Fruit fly (Drosophila melanogaster) whole organism, embryonic: ENCODE data around the gene CG17028.

ENCODE experiments used
- ATbp ChIP-seq: fragments of 200-800 bp; sonication (Bioruptor generic); optimal IDR thresholded peaks from 2 replicates; lab custom pipeline; 2017; ENCODE audit warnings: missing biosample characterization, mild to moderate bottlenecking, missing genetic modification characterization, missing genetic modification reagents
- Ada2b ChIP-seq: fragments of 200-800 bp; sonication (Bioruptor generic); IDR thresholded peaks from 2 replicates; pipeline ENCODE4 v1.3.6; 2022; ENCODE audit warnings: missing biosample characterization, missing genetic modification characterization
- CG10267 ChIP-seq: fragments of 200-800 bp; sonication (Bioruptor generic); optimal IDR thresholded peaks from 2 replicates; lab custom pipeline; 2018; ENCODE audit warnings: missing biosample characterization, mild to moderate bottlenecking, missing genetic modification characterization, moderate library complexity
- CG10979 ChIP-seq: fragments of 200-800 bp; sonication (Bioruptor generic); optimal IDR thresholded peaks from 2 replicates; lab custom pipeline; 2018; ENCODE audit warnings: missing biosample characterization, mild to moderate bottlenecking, missing genetic modification characterization, moderate library complexity
- CG12659 ChIP-seq: fragments of 200-800 bp; sonication (Bioruptor generic); optimal IDR thresholded peaks from 3 replicates; lab custom pipeline; 2017; ENCODE audit warnings: mild to moderate bottlenecking, missing biosample characterization, missing genetic modification reagents, missing genetic modification characterization
- CG12769 ChIP-seq: fragments of 200-800 bp; sonication (Bioruptor generic); optimal IDR thresholded peaks from 2 replicates; lab custom pipeline; 2019; ENCODE audit warnings: missing biosample characterization, mild to moderate bottlenecking, missing genetic modification characterization, moderate library complexity
- CG13894 ChIP-seq: fragments of 200-800 bp; sonication (Bioruptor generic); optimal IDR thresholded peaks from 3 replicates; lab custom pipeline; 2018; ENCODE audit warnings: missing biosample characterization, mild to moderate bottlenecking, missing genetic modification characterization, moderate library complexity
- CG15011 ChIP-seq: fragments of 200-800 bp; sonication (Bioruptor generic); optimal IDR thresholded peaks from 3 replicates; lab custom pipeline; 2018; ENCODE audit warnings: missing biosample characterization, mild to moderate bottlenecking, missing genetic modification characterization
- CG1529 ChIP-seq: fragments of 200-800 bp; sonication (Bioruptor generic); optimal IDR thresholded peaks from 3 replicates; lab custom pipeline; 2018; ENCODE audit warnings: missing biosample characterization, missing genetic modification characterization
- CG15479 ChIP-seq: fragments of 200-800 bp; sonication (Bioruptor generic); optimal IDR thresholded peaks from 3 replicates; lab custom pipeline; 2019; ENCODE audit warnings: missing biosample characterization, mild to moderate bottlenecking, missing genetic modification characterization, moderate library complexity
- CG15696 ChIP-seq: fragments of 200-800 bp; sonication (Bioruptor generic); optimal IDR thresholded peaks from 2 replicates; lab custom pipeline; 2019; ENCODE audit warnings: missing biosample characterization, mild to moderate bottlenecking, missing genetic modification characterization, moderate library complexity
- CG1647 ChIP-seq: fragments of 200-800 bp; sonication (Bioruptor generic); optimal IDR thresholded peaks from 3 replicates; lab custom pipeline; 2016; ENCODE audit warnings: missing biosample characterization, missing genetic modification characterization
- CG17829 ChIP-seq: fragments of 200-800 bp; optimal IDR thresholded peaks from 2 replicates; lab custom pipeline; 2019; ENCODE audit warnings: missing biosample characterization, mild to moderate bottlenecking, missing genetic modification characterization, moderate library complexity
- CG18599 ChIP-seq: fragments of 200-800 bp; sonication (Bioruptor generic); optimal IDR thresholded peaks from 3 replicates; lab custom pipeline; 2017; ENCODE audit warnings: missing biosample characterization, missing genetic modification characterization, mild to moderate bottlenecking, moderate library complexity, missing genetic modification reagents
- CG4707 ChIP-seq: fragments of 200-800 bp; sonication (Bioruptor generic); optimal IDR thresholded peaks from 2 replicates; lab custom pipeline; 2018; ENCODE audit warnings: missing biosample characterization, mild to moderate bottlenecking, missing genetic modification characterization, moderate library complexity
- CG6175 ChIP-seq: fragments of 200-800 bp; sonication (Bioruptor generic); IDR thresholded peaks from 3 replicates; pipeline ENCODE4 v1.3.6; 2022; ENCODE audit warnings: missing biosample characterization, missing genetic modification characterization
- CG7963 ChIP-seq: fragments of 200-800 bp; sonication (Bioruptor generic); IDR thresholded peaks from 3 replicates; pipeline ENCODE4 v1.3.6; 2022; ENCODE audit warnings: missing biosample characterization, missing genetic modification characterization; ENCODE audit not compliant: partially characterized antibody
- CG8089 ChIP-seq: fragments of 200-800 bp; sonication (Bioruptor generic); optimal IDR thresholded peaks from 3 replicates; lab custom pipeline; 2016; ENCODE audit warnings: missing biosample characterization, missing genetic modification characterization
- CG8281 ChIP-seq: fragments of 200-800 bp; sonication (Bioruptor generic); optimal IDR thresholded peaks from 2 replicates; lab custom pipeline; 2018; ENCODE audit warnings: missing biosample characterization, mild to moderate bottlenecking, missing genetic modification characterization, moderate library complexity
- CoRest ChIP-seq: fragments of 200-800 bp; sonication (Bioruptor generic); optimal IDR thresholded peaks from 3 replicates; lab custom pipeline; 2018; ENCODE audit warnings: missing biosample characterization, mild to moderate bottlenecking, missing genetic modification characterization, moderate library complexity
- D19B ChIP-seq: fragments of 200-800 bp; sonication (Bioruptor generic); optimal IDR thresholded peaks from 2 replicates; lab custom pipeline; 2017; ENCODE audit warnings: missing biosample characterization, mild to moderate bottlenecking, missing genetic modification characterization
- Dfd ChIP-seq, 2 experiments: fragments of >200 bp; optimal IDR thresholded peaks; 2 replicates each; lab custom pipeline; 2017; ENCODE audit warnings: missing biosample characterization in 2 of 2, missing genetic modification characterization in 2 of 2
- ERR ChIP-seq: fragments of 200-800 bp; sonication (Bioruptor generic); optimal IDR thresholded peaks from 2 replicates; lab custom pipeline; 2016; ENCODE audit warnings: missing biosample characterization, missing genetic modification characterization
- Fer3 ChIP-seq: fragments of 200-800 bp; sonication (Bioruptor generic); optimal IDR thresholded peaks from 2 replicates; lab custom pipeline; 2018; ENCODE audit warnings: missing biosample characterization, mild to moderate bottlenecking, missing genetic modification characterization, moderate library complexity
- Hand ChIP-seq: fragments of 200-800 bp; sonication (Bioruptor generic); optimal IDR thresholded peaks from 2 replicates; lab custom pipeline; 2017; ENCODE audit warnings: mild to moderate bottlenecking, missing biosample characterization, missing genetic modification reagents, missing genetic modification characterization
- Hr3 ChIP-seq: fragments of 200-800 bp; sonication (Bioruptor generic); optimal IDR thresholded peaks from 3 replicates; lab custom pipeline; 2016; ENCODE audit warnings: missing biosample characterization, missing genetic modification characterization
- Hr78 ChIP-seq, 2 experiments: fragments of 200-800 bp in 1 of 2; fragments of >200 bp in 1 of 2; sonication (Bioruptor generic) in 1 of 2; optimal IDR thresholded peaks; 2 replicates each; lab custom pipeline; 2017 to 2019; ENCODE audit warnings: missing biosample characterization in 2 of 2, missing genetic modification characterization in 2 of 2, mild to moderate bottlenecking in 1 of 2, moderate library complexity in 1 of 2
- Nf-YC ChIP-seq: fragments of 200-800 bp; optimal IDR thresholded peaks from 3 replicates; lab custom pipeline; 2019; ENCODE audit warnings: missing biosample characterization, mild to moderate bottlenecking, missing genetic modification characterization, moderate library complexity
- Stat92E ChIP-seq, 3 experiments: fragments of >200 bp in 2 of 3; fragments of 200-800 bp in 1 of 3; sonication (Bioruptor generic) in 1 of 3; optimal IDR thresholded peaks; 2 replicates each; lab custom pipeline; 2017 to 2019; ENCODE audit warnings: missing biosample characterization in 3 of 3, missing genetic modification characterization in 3 of 3, mild to moderate bottlenecking in 1 of 3, moderate library complexity in 1 of 3
- TFAM ChIP-seq: fragments of 200-800 bp; sonication (Bioruptor generic); optimal IDR thresholded peaks from 2 replicates; lab custom pipeline; 2017; ENCODE audit warnings: missing biosample characterization, missing genetic modification characterization, inconsistent platforms
- ase ChIP-seq: fragments of 200-800 bp; sonication (Bioruptor generic); IDR thresholded peaks from 3 replicates; pipeline ENCODE4 v1.3.6; 2022; ENCODE audit warnings: missing biosample characterization, missing genetic modification characterization
- ato ChIP-seq: fragments of 200-800 bp; sonication (Bioruptor generic); IDR thresholded peaks from 2 replicates; pipeline ENCODE4 v1.3.6; 2022; ENCODE audit warnings: missing biosample characterization, missing genetic modification characterization; ENCODE audit not compliant: partially characterized antibody
- chn ChIP-seq: fragments of 200-800 bp; sonication (Bioruptor generic); optimal IDR thresholded peaks from 2 replicates; lab custom pipeline; 2016; ENCODE audit warnings: missing biosample characterization, missing genetic modification characterization
- crol ChIP-seq: fragments of 200-800 bp; sonication (Bioruptor generic); IDR thresholded peaks from 2 replicates; pipeline ENCODE4 v1.3.6; 2022; ENCODE audit warnings: missing biosample characterization, missing genetic modification characterization
- fd64A ChIP-seq: fragments of 200-800 bp; sonication (Bioruptor generic); optimal IDR thresholded peaks from 3 replicates; lab custom pipeline; 2018; ENCODE audit warnings: missing biosample characterization, mild to moderate bottlenecking, missing genetic modification characterization
- gem ChIP-seq: fragments of 200-800 bp; sonication (Bioruptor generic); optimal IDR thresholded peaks from 2 replicates; lab custom pipeline; 2019; ENCODE audit warnings: missing biosample characterization, mild to moderate bottlenecking, missing genetic modification characterization, moderate library complexity
- maf-S ChIP-seq: fragments of 200-800 bp; sonication (Bioruptor generic); optimal IDR thresholded peaks from 2 replicates; lab custom pipeline; 2016; ENCODE audit warnings: missing biosample characterization, missing genetic modification characterization
- mirr ChIP-seq: fragments of 200-800 bp; sonication (Bioruptor generic); optimal IDR thresholded peaks from 3 replicates; lab custom pipeline; 2018; ENCODE audit warnings: missing biosample characterization, mild to moderate bottlenecking, missing genetic modification characterization
- prd ChIP-seq, 3 experiments: fragments of >200 bp in 2 of 3; fragments of 200-800 bp in 1 of 3; sonication (Bioruptor generic) in 1 of 3; optimal IDR thresholded peaks in 2 of 3; IDR thresholded peaks in 1 of 3; 2 replicates in 2 of 3; 3 replicates in 1 of 3; pipeline versions ENCODE4 v1.3.6 to Lab custom; 2017 to 2022; ENCODE audit warnings: missing biosample characterization in 1 of 3, missing genetic modification characterization in 1 of 3
- pzg ChIP-seq: fragments of 200-800 bp; sonication (Bioruptor generic); optimal IDR thresholded peaks from 3 replicates; lab custom pipeline; 2018; ENCODE audit warnings: missing biosample characterization, mild to moderate bottlenecking, missing genetic modification characterization, moderate library complexity
- row ChIP-seq: fragments of 200-800 bp; sonication (Bioruptor generic); IDR thresholded peaks from 3 replicates; pipeline ENCODE4 v1.3.6; 2022; ENCODE audit warnings: missing biosample characterization, missing genetic modification characterization
- run ChIP-seq: fragments of 200-800 bp; sonication (Bioruptor generic); optimal IDR thresholded peaks from 3 replicates; lab custom pipeline; 2018; ENCODE audit warnings: missing biosample characterization, mild to moderate bottlenecking, missing genetic modification characterization
- sd ChIP-seq: fragments of 200-800 bp; sonication (Bioruptor generic); optimal IDR thresholded peaks from 3 replicates; lab custom pipeline; 2018; ENCODE audit warnings: missing biosample characterization, mild to moderate bottlenecking, missing genetic modification characterization, moderate library complexity
- sr ChIP-seq: fragments of 200-800 bp; sonication (Bioruptor generic); IDR thresholded peaks from 3 replicates; pipeline ENCODE4 v1.3.6; 2022; ENCODE audit warnings: missing biosample characterization, missing genetic modification characterization
- trh ChIP-seq: fragments of 200-800 bp; sonication (Bioruptor generic); optimal IDR thresholded peaks from 2 replicates; lab custom pipeline; 2016; ENCODE audit warnings: missing biosample characterization, missing genetic modification characterization
- wek ChIP-seq: fragments of 200-800 bp; sonication (Bioruptor generic); optimal IDR thresholded peaks from 3 replicates; lab custom pipeline; 2018; ENCODE audit warnings: missing biosample characterization, mild to moderate bottlenecking, missing genetic modification characterization, moderate library complexity

CG17028 gene

dm6 chr3L:15998217-15998616 lies 19.9 kb downstream of the CG17028 start:
- TF ChIP-seq sr (GFP tag; lab: Robert Waterston, UW), result peak; percentile 93
- TF ChIP-seq sd (tag; lab: Kevin White, UChicago), result peak; percentile 84
- peak; percentile 55 for TF ChIP-seq CG12769
- TF ChIP-seq fd64A, result no peak
- peak; percentile 7 for TF ChIP-seq CG8281 (tag; lab: Kevin White, UChicago)
- no peak for TF ChIP-seq CG15696
- TF ChIP-seq, all 482 proteins: peak for 4

DNA sequence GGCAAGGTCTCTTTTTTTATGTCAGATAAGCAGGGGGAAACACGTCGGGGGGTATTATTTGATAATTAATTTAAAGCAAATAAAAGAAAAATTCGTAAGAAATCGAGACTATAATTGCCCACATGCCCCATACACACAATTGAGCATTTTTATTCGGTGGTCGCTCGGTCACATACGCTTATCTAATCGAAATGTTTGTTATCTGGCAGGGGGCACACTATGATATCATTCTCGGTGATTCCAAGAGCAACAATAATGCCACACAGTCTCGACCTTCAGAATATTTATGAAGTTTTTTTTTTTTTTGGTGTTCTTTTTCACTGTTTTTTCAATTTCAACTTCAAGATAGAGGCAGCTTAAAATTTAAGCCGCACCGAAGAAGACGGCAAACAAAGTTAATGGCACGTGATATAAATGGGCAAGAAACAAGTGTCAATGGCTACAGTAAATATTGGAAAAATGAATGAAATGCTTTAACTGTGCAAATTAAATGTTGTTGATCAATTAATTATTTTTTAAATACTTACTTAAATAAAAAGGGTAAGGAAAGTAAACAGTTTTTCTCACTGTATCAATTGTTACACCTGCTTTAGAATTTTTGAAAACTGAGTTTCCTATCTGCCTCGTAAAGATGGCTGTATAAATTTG lies 21.2 kb downstream of the CG17028 start:
- TF ChIP-seq ATbp (GFP tag; lab: Kevin White, UChicago), result peak; percentile 31
- no peak for TF ChIP-seq CG15479
- no peak for TF ChIP-seq CG7963 (GFP tag; lab: Robert Waterston, UW)
- TF ChIP-seq CG8281 (tag; lab: Kevin White, UChicago), result peak; percentile 46
- TF ChIP-seq Stat92E (GFP tag; optimal IDR thresholded peaks at IDR 0.05; lab: Kevin White, UChicago), result peak in 1 of 3 experiments; percentile 37
- peak; percentile 48 for TF ChIP-seq mirr (GFP tag; lab: Kevin White, UChicago)
- peak; percentile 18 for TF ChIP-seq D19B (GFP tag; lab: Kevin White, UChicago)
- no peak for TF ChIP-seq Nf-YC (tag; lab: Kevin White, UChicago)
- no peak for TF ChIP-seq wek (GFP tag; lab: Kevin White, UChicago)
- peak; percentile 32 for TF ChIP-seq CoRest
- no peak for TF ChIP-seq CG4707
- no peak for TF ChIP-seq pzg (GFP tag; lab: Kevin White, UChicago)
- TF ChIP-seq Dfd (GFP tag; optimal IDR thresholded peaks at IDR 0.05; lab: Kevin White, UChicago), result no peak
- no peak for TF ChIP-seq maf-S
- no peak for TF ChIP-seq ERR
- TF ChIP-seq row, result peak; percentile 61; the same call in 2 of the 3 replicates
- TF ChIP-seq Hr3 (GFP tag; lab: Kevin White, UChicago), result peak; percentile 12
- TF ChIP-seq Hand (GFP tag; lab: Kevin White, UChicago), result no peak
- no peak for TF ChIP-seq ase (GFP tag; lab: Robert Waterston, UW)
- TF ChIP-seq CG1529 (GFP tag; lab: Kevin White, UChicago), result no peak
- TF ChIP-seq trh (GFP tag; lab: Kevin White, UChicago), result no peak
- peak; percentile 37 for TF ChIP-seq CG17829 (tag; lab: Kevin White, UChicago)
- TF ChIP-seq CG13894 (tag; lab: Kevin White, UChicago), result peak; percentile 10
- no peak for TF ChIP-seq CG15011 (GFP tag; lab: Kevin White, UChicago)
- no peak for TF ChIP-seq ato (GFP tag; lab: Robert Waterston, UW)
- peak; percentile 47 for TF ChIP-seq CG18599 (GFP tag; lab: Kevin White, UChicago)
- no peak for TF ChIP-seq CG1647 (GFP tag; lab: Kevin White, UChicago)
- peak; percentile 53 for TF ChIP-seq Fer3
- TF ChIP-seq Hr78 (GFP tag; optimal IDR thresholded peaks at IDR 0.05; lab: Kevin White, UChicago), result peak in 1 of 2 experiments; percentile 41
- TF ChIP-seq TFAM (GFP tag; lab: Kevin White, UChicago), result no peak
- peak; percentile 50 for TF ChIP-seq crol (GFP tag; lab: Robert Waterston, UW)
- no peak for TF ChIP-seq prd (optimal IDR thresholded peaks at IDR 0.05; lab: Kevin White, UChicago)
- peak; percentile 68; the same call in 1 of the 3 replicates for TF ChIP-seq prd (GFP tag; IDR thresholded peaks at IDR 0.05; lab: Robert Waterston, UW)
- no peak for TF ChIP-seq CG6175 (GFP tag; lab: Robert Waterston, UW)
- TF ChIP-seq Ada2b (GFP tag; lab: Robert Waterston, UW), result peak; percentile 45; the same call in 1 of the 2 replicates
- peak; percentile 35 for TF ChIP-seq CG10979
- TF ChIP-seq chn (GFP tag; lab: Kevin White, UChicago), result no peak
- TF ChIP-seq run (tag; lab: Kevin White, UChicago), result no peak
- TF ChIP-seq CG8089, result no peak
- TF ChIP-seq CG12659, result peak; percentile 30
- TF ChIP-seq gem (tag; lab: Kevin White, UChicago), result peak; percentile 74
- peak; percentile 19 for TF ChIP-seq CG10267
